Fruit fly (Drosophila melanogaster): ENCODE measurements around the gene CG13063.

DNA sequence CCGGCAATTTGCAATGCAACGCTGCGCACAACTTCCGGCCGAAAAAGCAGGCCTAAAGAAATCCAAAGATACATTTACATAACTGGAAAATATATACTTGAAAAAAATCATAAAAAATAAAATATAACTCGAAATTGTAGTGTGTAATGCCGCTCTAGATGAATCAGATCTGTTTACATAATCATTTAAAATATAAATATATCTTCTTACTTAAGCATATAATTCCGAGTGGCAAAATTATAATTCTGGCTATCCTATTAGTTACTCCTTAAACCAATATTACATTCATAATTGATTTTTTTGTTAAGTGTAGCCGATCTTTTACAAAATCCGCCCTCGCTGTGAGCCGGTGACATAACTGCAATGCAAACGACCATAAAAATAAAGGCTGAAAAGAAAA lies 33.1 kb downstream of the CG13063 start:
- TF ChIP-seq CG14655 (GFP tag; optimal IDR thresholded peaks at IDR 0.05), result no peak
- TF ChIP-seq CG17806 (tag; optimal IDR thresholded peaks at IDR 0.05), result no peak
